Fruit fly (Drosophila melanogaster): Measurements from ENCODE around the gene CG6834.

Gene CG6834

dm6 chr3R:11673955-11674663, 13.8 kb downstream of the CG6834 start, which contains the start of gene CG14715 (continued):
- TF ChIP-seq CG10209 (GFP tag; optimal IDR thresholded peaks at IDR 0.05) (no peak), slou (GFP tag; optimal IDR thresholded peaks at IDR 0.05) (no peak), br (optimal IDR thresholded peaks at IDR 0.05) (no peak), Dbx (GFP tag; IDR thresholded peaks at IDR 0.05) (no peak), CG17802 (tag; optimal IDR thresholded peaks at IDR 0.05) (peak; percentile 65), Lim3 (GFP tag; IDR thresholded peaks at IDR 0.05) (no peak), BEAF-32 (GFP tag; optimal IDR thresholded peaks at IDR 0.05) (peak; percentile 69), Lhr (GFP tag; optimal IDR thresholded peaks at IDR 0.05) (peak; percentile 89), CG9727 (GFP tag; optimal IDR thresholded peaks at IDR 0.05) (peak; percentile 30), bab2 (GFP tag; optimal IDR thresholded peaks at IDR 0.05) (peak; percentile 43), dm (GFP tag; optimal IDR thresholded peaks at IDR 0.05) (peak; percentile 62), CG12236 (GFP tag; optimal IDR thresholded peaks at IDR 0.05) (peak; percentile 9), CG16815 (GFP tag; optimal IDR thresholded peaks at IDR 0.05) (no peak), HLHmδ (GFP tag; optimal IDR thresholded peaks at IDR 0.05) (no peak), CG12744 (GFP tag; optimal IDR thresholded peaks at IDR 0.05) (peak; percentile 13), nerfin-1 (tag; optimal IDR thresholded peaks at IDR 0.05) (peak; percentile 17), Tbp (GFP tag; optimal IDR thresholded peaks at IDR 0.05) (no peak), ssp (GFP tag; IDR thresholded peaks at IDR 0.05) (peak; percentile 88), Bdp1 (GFP tag; optimal IDR thresholded peaks at IDR 0.05) (no peak), insv (GFP tag; optimal IDR thresholded peaks at IDR 0.05) (no peak), CG10366 (GFP tag; IDR thresholded peaks at IDR 0.05) (no peak), E2f1 (GFP tag; IDR thresholded peaks at IDR 0.05) (peak; percentile 57), CG13894 (tag; optimal IDR thresholded peaks at IDR 0.05) (peak; percentile 4), CG31224 (GFP tag; IDR thresholded peaks at IDR 0.05) (no peak), HLH3B (GFP tag; IDR thresholded peaks at IDR 0.05) (no peak), sim (GFP tag; IDR thresholded peaks at IDR 0.05) (no peak), CG10321 (GFP tag; IDR thresholded peaks at IDR 0.05) (no peak), CG17328 (GFP tag; IDR thresholded peaks at IDR 0.05) (no peak), CG9215 (GFP tag; IDR thresholded peaks at IDR 0.05) (no peak), TFAM (GFP tag; optimal IDR thresholded peaks at IDR 0.05) (no peak), wor (GFP tag; IDR thresholded peaks at IDR 0.05) (no peak), CG18011 (GFP tag; optimal IDR thresholded peaks at IDR 0.05) (no peak), Taf1 (GFP tag; IDR thresholded peaks at IDR 0.05) (no peak), HmgZ (tag; optimal IDR thresholded peaks at IDR 0.05) (peak; percentile 67), grau (tag; optimal IDR thresholded peaks at IDR 0.05) (peak; percentile 21), shn (GFP tag; optimal IDR thresholded peaks at IDR 0.05) (peak; percentile 48), chif (GFP tag; optimal IDR thresholded peaks at IDR 0.05) (peak; percentile 20 to 34), Spps (tag; optimal IDR thresholded peaks at IDR 0.05) (no peak), BtbVII (GFP tag; optimal IDR thresholded peaks at IDR 0.05) (no peak), CG6854 (GFP tag; optimal IDR thresholded peaks at IDR 0.05) (no peak), CG7556 (GFP tag; optimal IDR thresholded peaks at IDR 0.05) (peak; percentile 7), Rfx (GFP tag; IDR thresholded peaks at IDR 0.05) (peak; percentile 55; the same call in 1 of the 2 replicates), Sry-β (GFP tag; optimal IDR thresholded peaks at IDR 0.05) (no peak), CG8388 (GFP tag; optimal IDR thresholded peaks at IDR 0.05) (peak; percentile 34), CG7357 (GFP tag; IDR thresholded peaks at IDR 0.05) (peak; percentile 98), seq (GFP tag; IDR thresholded peaks at IDR 0.05) (no peak), Max (GFP tag; optimal IDR thresholded peaks at IDR 0.05) (peak; percentile 29), Oaz (GFP tag; IDR thresholded peaks at IDR 0.05) (no peak), trem (tag; optimal IDR thresholded peaks at IDR 0.05) (peak; percentile 65), Rx (GFP tag; IDR thresholded peaks at IDR 0.05) (0 out of 2 replicates have a peak, but pooled peaks have one; percentile 14), cato (GFP tag; optimal IDR thresholded peaks at IDR 0.05; ENCODE audit: borderline replicate concordance) (peak; percentile 52)
